Worm (Caenorhabditis elegans) whole organism, L1 larva: ENCODE results near the gene F22B7.9.

Source experiments
- C34B4.2 ChIP-seq: sonication (generic microtip); optimal IDR thresholded peaks from 2 replicates; lab custom pipeline; 2017; ENCODE audit warnings: mild to moderate bottlenecking, missing genetic modification characterization, missing compliant biosample characterization
- F16B12.6 ChIP-seq: fragments of 150-350 bp; optimal IDR thresholded peaks from 2 replicates; lab custom pipeline; 2014; ENCODE audit warnings: missing biosample characterization, missing genetic modification characterization
- Y116A8C.19 ChIP-seq: sonication (generic microtip); optimal IDR thresholded peaks from 2 replicates; lab custom pipeline; 2016; ENCODE audit warnings: missing compliant biosample characterization, missing genetic modification characterization, borderline replicate concordance
- aha-1 ChIP-seq: fragments of 150-350 bp; optimal IDR thresholded peaks from 2 replicates; lab custom pipeline; 2014; ENCODE audit warnings: missing biosample characterization, missing genetic modification characterization
- alr-1 ChIP-seq: fragments of 200-800 bp; sonication (Bioruptor generic); optimal IDR thresholded peaks from 2 replicates; lab custom pipeline; 2018; ENCODE audit warnings: borderline replicate concordance, mild to moderate bottlenecking, missing genetic modification characterization, missing compliant biosample characterization
- aly-2 ChIP-seq: fragments of 150-350 bp; optimal IDR thresholded peaks from 2 replicates; lab custom pipeline; 2014; ENCODE audit warnings: missing biosample characterization, missing genetic modification characterization
- ama-1 ChIP-seq: fragments of 150-350 bp; optimal IDR thresholded peaks from 2 replicates; lab custom pipeline; 2014
- blmp-1 ChIP-seq: fragments of 150-350 bp; optimal IDR thresholded peaks from 2 replicates; lab custom pipeline; 2014; ENCODE audit warnings: missing biosample characterization, missing genetic modification characterization
- ceh-8 ChIP-seq: fragments of 200-800 bp; sonication (Bioruptor generic); optimal IDR thresholded peaks from 2 replicates; lab custom pipeline; 2018; ENCODE audit warnings: mild to moderate bottlenecking, missing genetic modification characterization, moderate library complexity, missing compliant biosample characterization
- ceh-82 ChIP-seq, 3 experiments: fragments of 150-350 bp in 1 of 3; sonication (generic microtip) in 2 of 3; optimal IDR thresholded peaks; 2 replicates each; lab custom pipeline; 2014 to 2017; ENCODE audit warnings: missing biosample characterization in 3 of 3, missing genetic modification characterization in 3 of 3
- ceh-90 ChIP-seq: sonication (generic microtip); optimal IDR thresholded peaks from 2 replicates; lab custom pipeline; 2016; ENCODE audit warnings: missing genetic modification characterization, missing compliant biosample characterization
- dpl-1 ChIP-seq, 3 experiments: fragments of 150-350 bp in 2 of 3; sonication (generic microtip) in 1 of 3; optimal IDR thresholded peaks; 2 replicates each; lab custom pipeline; 2014 to 2017; ENCODE audit warnings: missing biosample characterization in 3 of 3, missing genetic modification characterization in 3 of 3, missing genetic modification reagents in 3 of 3
- dsc-1 ChIP-seq: sonication (generic microtip); optimal IDR thresholded peaks from 2 replicates; lab custom pipeline; 2016; ENCODE audit warnings: mild to moderate bottlenecking, missing genetic modification characterization, missing compliant biosample characterization
- efl-1 ChIP-seq, 4 experiments: fragments of 150-350 bp; optimal IDR thresholded peaks in 3 of 4; peaks in 1 of 4; 1 replicate in 1 of 4; 2 replicates in 3 of 4; lab custom pipeline; 2014; ENCODE audit warnings: missing biosample characterization in 2 of 4, missing genetic modification characterization in 2 of 4, missing genetic modification reagents in 2 of 4
- egl-13 ChIP-seq: sonication (generic microtip); optimal IDR thresholded peaks from 2 replicates; lab custom pipeline; 2016; ENCODE audit warnings: missing genotype, missing genetic modification reagents, missing genetic modification characterization, missing compliant biosample characterization
- elt-2 ChIP-seq: sonication (generic microtip); optimal IDR thresholded peaks from 2 replicates; lab custom pipeline; 2016; ENCODE audit warnings: missing genetic modification characterization, mild to moderate bottlenecking, inconsistent platforms, missing compliant biosample characterization, missing genetic modification reagents
- elt-3 ChIP-seq, 6 experiments: fragments of 150-350 bp in 1 of 6; sonication (generic microtip); optimal IDR thresholded peaks; 2 replicates each; lab custom pipeline; 2017 to 2018; ENCODE audit warnings: missing biosample characterization in 6 of 6, missing genetic modification characterization in 6 of 6, inconsistent platforms in 1 of 6
- fkh-10 ChIP-seq: sonication (generic microtip); optimal IDR thresholded peaks from 2 replicates; lab custom pipeline; 2017; ENCODE audit warnings: missing biosample characterization, missing genetic modification reagents, missing genetic modification characterization
- hlh-4 ChIP-seq: sonication (generic microtip); optimal IDR thresholded peaks from 2 replicates; lab custom pipeline; 2016; ENCODE audit warnings: mild to moderate bottlenecking, missing genetic modification characterization, missing compliant biosample characterization
- hpl-2 ChIP-seq: fragments of 150-350 bp; optimal IDR thresholded peaks from 2 replicates; lab custom pipeline; 2014; ENCODE audit warnings: missing biosample characterization, missing genetic modification reagents, missing genetic modification characterization
- lin-13 ChIP-seq: fragments of 150-350 bp; optimal IDR thresholded peaks from 2 replicates; lab custom pipeline; 2014; ENCODE audit warnings: missing biosample characterization, missing genetic modification reagents, missing genetic modification characterization
- lin-14 ChIP-seq: fragments of 200-800 bp; sonication (Bioruptor generic); optimal IDR thresholded peaks from 2 replicates; lab custom pipeline; 2018; ENCODE audit warnings: mild to moderate bottlenecking, missing genetic modification characterization, moderate library complexity, missing compliant biosample characterization
- lin-35 ChIP-seq, 2 experiments: fragments of 150-350 bp; optimal IDR thresholded peaks; 2 replicates each; lab custom pipeline; 2014; ENCODE audit warnings: missing biosample characterization in 2 of 2, missing genetic modification characterization in 2 of 2, missing genetic modification reagents in 2 of 2
- lin-39 ChIP-seq: fragments of 150-350 bp; optimal IDR thresholded peaks from 2 replicates; lab custom pipeline; 2014; ENCODE audit warnings: missing biosample characterization, missing genetic modification reagents, missing genetic modification characterization
- lir-3 ChIP-seq: sonication (generic microtip); optimal IDR thresholded peaks from 2 replicates; lab custom pipeline; 2016; ENCODE audit warnings: mild to moderate bottlenecking, missing genetic modification characterization, moderate library complexity, missing compliant biosample characterization; ENCODE audit not compliant: poor library complexity
- mdl-1 ChIP-seq, 2 experiments: fragments of 150-350 bp; optimal IDR thresholded peaks; 2 replicates each; lab custom pipeline; 2014 to 2017; ENCODE audit warnings: missing biosample characterization in 2 of 2, missing genetic modification characterization in 2 of 2, inconsistent platforms in 1 of 2
- mef-2 ChIP-seq: fragments of 150-350 bp; optimal IDR thresholded peaks from 2 replicates; lab custom pipeline; 2014; ENCODE audit warnings: missing biosample characterization, missing genetic modification characterization
- mep-1 ChIP-seq: fragments of 150-350 bp; optimal IDR thresholded peaks from 2 replicates; lab custom pipeline; 2014; ENCODE audit warnings: missing biosample characterization, missing genetic modification characterization
- nhr-19 ChIP-seq: fragments of 200-800 bp; sonication (Bioruptor generic); conservative IDR thresholded peaks from 2 replicates; pipeline ENCODE4 v1.3.6; 2022; ENCODE audit warnings: missing genetic modification characterization, missing compliant biosample characterization
- nhr-20 ChIP-seq: sonication (generic microtip); optimal IDR thresholded peaks from 2 replicates; lab custom pipeline; 2016; ENCODE audit warnings: mild to moderate bottlenecking, missing genetic modification characterization, missing compliant biosample characterization
- nhr-28 ChIP-seq: fragments of 150-350 bp; optimal IDR thresholded peaks from 2 replicates; lab custom pipeline; 2014; ENCODE audit warnings: missing biosample characterization, missing genetic modification characterization
- nhr-47 ChIP-seq: sonication (generic microtip); optimal IDR thresholded peaks from 2 replicates; lab custom pipeline; 2016; ENCODE audit warnings: mild to moderate bottlenecking, missing genetic modification characterization, moderate library complexity, missing compliant biosample characterization
- nhr-71 ChIP-seq: sonication (generic microtip); optimal IDR thresholded peaks from 2 replicates; lab custom pipeline; 2016; ENCODE audit warnings: mild to moderate bottlenecking, missing genetic modification characterization, moderate library complexity, missing compliant biosample characterization
- nhr-76 ChIP-seq: sonication (generic microtip); optimal IDR thresholded peaks from 2 replicates; lab custom pipeline; 2017; ENCODE audit warnings: missing biosample characterization, missing genetic modification characterization
- nhr-85 ChIP-seq: sonication (generic microtip); peaks from one replicate; lab custom pipeline; 2016; ENCODE audit warnings: missing genetic modification characterization, inconsistent platforms, missing compliant biosample characterization
- nhr-90 ChIP-seq: sonication (generic microtip); optimal IDR thresholded peaks from 2 replicates; lab custom pipeline; 2016; ENCODE audit warnings: mild to moderate bottlenecking, missing genetic modification characterization, missing compliant biosample characterization; ENCODE audit not compliant: poor library complexity
- pag-3 ChIP-seq: sonication (generic microtip); optimal IDR thresholded peaks from 2 replicates; lab custom pipeline; 2017; ENCODE audit warnings: missing genetic modification characterization, mild to moderate bottlenecking, missing compliant biosample characterization, antibody characterized with exemption, borderline replicate concordance; ENCODE audit not compliant: insufficient read depth
- pax-3 ChIP-seq: fragments of 200-800 bp; sonication (Bioruptor generic); optimal IDR thresholded peaks from 2 replicates; lab custom pipeline; 2018; ENCODE audit warnings: mild to moderate bottlenecking, missing genetic modification characterization, moderate library complexity, missing compliant biosample characterization
- pqm-1 ChIP-seq: sonication (generic microtip); optimal IDR thresholded peaks from 3 replicates; lab custom pipeline; 2017; ENCODE audit warnings: missing biosample characterization, missing genetic modification characterization
- skn-1 ChIP-seq: fragments of 150-350 bp; optimal IDR thresholded peaks from 2 replicates; lab custom pipeline; 2014; ENCODE audit warnings: missing biosample characterization, missing genetic modification characterization
- snpc-4 ChIP-seq: fragments of 150-350 bp; optimal IDR thresholded peaks from 2 replicates; lab custom pipeline; 2014; ENCODE audit warnings: missing biosample characterization, missing genetic modification characterization
- sox-4 ChIP-seq: sonication (generic microtip); optimal IDR thresholded peaks from 2 replicates; lab custom pipeline; 2016; ENCODE audit warnings: missing genetic modification characterization, missing compliant biosample characterization
- sup-37 ChIP-seq: fragments of 200-800 bp; sonication (Bioruptor generic); optimal IDR thresholded peaks from 2 replicates; lab custom pipeline; 2018; ENCODE audit warnings: mild to moderate bottlenecking, missing genetic modification characterization, missing compliant biosample characterization
- tbx-2 ChIP-seq: sonication (generic microtip); optimal IDR thresholded peaks from 2 replicates; lab custom pipeline; 2016; ENCODE audit warnings: missing genetic modification characterization, missing compliant biosample characterization
- tlp-1 ChIP-seq: fragments of 150-350 bp; optimal IDR thresholded peaks from 2 replicates; lab custom pipeline; 2014; ENCODE audit warnings: missing biosample characterization, missing genetic modification characterization
- unc-30 ChIP-seq: sonication (generic microtip); optimal IDR thresholded peaks from 2 replicates; lab custom pipeline; 2017; ENCODE audit warnings: missing biosample characterization, missing genetic modification characterization
- unc-62 ChIP-seq: fragments of 150-350 bp; optimal IDR thresholded peaks from 2 replicates; lab custom pipeline; 2014; ENCODE audit warnings: missing biosample characterization, missing genetic modification reagents, missing genetic modification characterization
- unc-86 ChIP-seq: sonication (generic microtip); optimal IDR thresholded peaks from 2 replicates; lab custom pipeline; 2016; ENCODE audit warnings: missing genetic modification characterization, missing compliant biosample characterization
- xbp-1 ChIP-seq: sonication (generic microtip); optimal IDR thresholded peaks from 2 replicates; lab custom pipeline; 2016; ENCODE audit warnings: missing genetic modification characterization, missing compliant biosample characterization

The F22B7.9 gene

ce11 chrIII:8652112-8652694, 1.5 kb downstream of the F22B7.9 start (continued):
- TF ChIP-seq dsc-1 (tag; lab: Kevin White, UChicago) (no peak), mef-2 (tag; lab: Kevin White, UChicago) (no peak), egl-13 (tag; lab: Kevin White, UChicago) (no peak), blmp-1 (tag; lab: Kevin White, UChicago) (no peak), sup-37 (GFP tag; lab: Kevin White, UChicago) (no peak), fkh-10 (GFP tag; lab: Kevin White, UChicago) (no peak), unc-62 (GFP tag; lab: Kevin White, UChicago) (no peak), pqm-1 (tag; lab: Kevin White, UChicago) (no peak), F16B12.6 (tag; lab: Kevin White, UChicago) (no peak), elt-3 (tag; optimal IDR thresholded peaks at IDR 0.05; lab: Kevin White, UChicago) (no peak), nhr-85 (tag; lab: Kevin White, UChicago) (peak; percentile 19), lin-39 (tag; lab: Kevin White, UChicago) (no peak), hlh-4 (no peak), tbx-2 (tag; lab: Kevin White, UChicago) (peak; percentile 13), mep-1 (tag; lab: Kevin White, UChicago) (no peak), sox-4 (tag; lab: Kevin White, UChicago) (no peak), alr-1 (tag; lab: Kevin White, UChicago) (no peak), unc-86 (no peak), ama-1 (lab: Kevin White, UChicago) (peak; percentile 88), nhr-19 (GFP tag; lab: Robert Waterston, UW) (peak; percentile 14; the same call in 1 of the 2 replicates), aha-1 (no peak), mdl-1 (tag; optimal IDR thresholded peaks at IDR 0.05; lab: Kevin White, UChicago) (no peak), nhr-20 (tag; lab: Kevin White, UChicago) (peak; percentile 0), pag-3 (tag; lab: Kevin White, UChicago) (no peak), C34B4.2 (tag; lab: Kevin White, UChicago) (no peak), pax-3 (no peak), nhr-90 (tag; lab: Kevin White, UChicago) (peak; percentile 47), nhr-76 (tag; lab: Kevin White, UChicago) (no peak), ceh-8 (no peak), elt-2 (tag; lab: Kevin White, UChicago) (peak; percentile 3), Y116A8C.19 (tag; lab: Kevin White, UChicago) (no peak), nhr-28 (tag; lab: Kevin White, UChicago) (no peak), lir-3 (tag; lab: Kevin White, UChicago) (no peak)

DNA sequence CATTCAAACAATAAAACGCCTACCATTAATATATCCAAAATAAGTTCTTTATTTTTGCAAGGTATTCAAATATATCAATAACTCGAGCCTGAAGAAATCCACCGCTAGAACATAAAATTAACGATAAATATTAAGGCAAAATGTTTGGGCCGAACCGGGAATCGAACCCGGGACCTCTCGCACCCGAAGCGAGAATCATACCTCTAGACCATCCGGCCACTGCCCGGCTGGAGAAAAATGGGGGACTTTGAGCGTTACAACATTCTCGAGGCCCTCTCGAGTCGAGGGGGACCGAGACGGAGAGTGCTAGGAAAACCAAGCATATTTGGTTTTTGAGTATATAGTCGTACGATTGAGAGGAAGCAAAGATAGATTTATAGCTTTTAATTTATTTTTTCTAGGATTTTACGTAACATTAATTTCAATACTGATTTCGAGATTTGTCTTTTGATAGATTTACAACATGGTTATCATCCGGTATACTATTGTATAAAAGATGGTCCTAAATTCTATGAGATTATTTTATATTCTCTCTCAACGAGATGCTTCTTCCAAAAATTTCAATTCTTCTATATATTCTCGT, 3.4 kb downstream of the F22B7.9 start, which contains the start of gene flp-23:
flp-23 (plus strand) TSS at position 533 of the 583 bp plus-strand sequence.
- no peak for TF ChIP-seq tlp-1 (tag; lab: Kevin White, UChicago)
- peak; percentile 19 to 34 for TF ChIP-seq efl-1 (optimal IDR thresholded peaks at IDR 0.05; lab: Kevin White, UChicago)
- TF ChIP-seq efl-1 (GFP tag; optimal IDR thresholded peaks at IDR 0.05 in 1 of 2; lab: Kevin White, UChicago), result peak in 1 of 2 experiments; percentile 33
- no peak for TF ChIP-seq pag-3 (tag; lab: Kevin White, UChicago)
- TF ChIP-seq tbx-2 (tag; lab: Kevin White, UChicago), result peak; percentile 28
- no peak for TF ChIP-seq snpc-4 (tag; lab: Kevin White, UChicago)
- TF ChIP-seq nhr-47, result no peak
- no peak for TF ChIP-seq ceh-90 (tag; lab: Kevin White, UChicago)
- TF ChIP-seq hpl-2, result no peak
- peak; percentile 34 for TF ChIP-seq xbp-1 (tag; lab: Kevin White, UChicago)
- peak; percentile 52 for TF ChIP-seq lin-14 (GFP tag; lab: Kevin White, UChicago)
- peak; percentile 20 for TF ChIP-seq mep-1 (tag; lab: Kevin White, UChicago)
- TF ChIP-seq lin-13, result peak; percentile 1
- no peak for TF ChIP-seq unc-30 (tag; lab: Kevin White, UChicago)
- TF ChIP-seq nhr-20 (tag; lab: Kevin White, UChicago), result peak; percentile 9
- no peak for TF ChIP-seq aly-2 (tag; lab: Kevin White, UChicago)
- peak in 1 of 2 experiments; percentile 23 for TF ChIP-seq mdl-1 (tag; optimal IDR thresholded peaks at IDR 0.05; lab: Kevin White, UChicago)
- TF ChIP-seq lin-35 (GFP tag; optimal IDR thresholded peaks at IDR 0.05; lab: Kevin White, UChicago), result peak; percentile 2 to 36
- peak; percentile 62 for TF ChIP-seq nhr-71
- no peak for TF ChIP-seq nhr-28 (tag; lab: Kevin White, UChicago)
- peak in 1 of 3 experiments; percentile 37 for TF ChIP-seq ceh-82 (tag; optimal IDR thresholded peaks at IDR 0.05; lab: Kevin White, UChicago)
- peak in 2 of 3 experiments; percentile 24 to 30 for TF ChIP-seq dpl-1 (GFP tag; optimal IDR thresholded peaks at IDR 0.05; lab: Kevin White, UChicago)
- peak; percentile 22 for TF ChIP-seq nhr-90 (tag; lab: Kevin White, UChicago)
- TF ChIP-seq skn-1 (tag; lab: Kevin White, UChicago), result peak; percentile 36
